Worm (Caenorhabditis elegans) whole organism, L3 larva: Measurements from ENCODE around the gene F13H8.8.

Experiments
- ZK546.5 ChIP-seq: sonication (generic microtip); optimal IDR thresholded peaks from 2 replicates; lab custom pipeline; 2017; ENCODE audit warnings: missing biosample characterization, missing genetic modification characterization
- aly-2 ChIP-seq: fragments of 150-350 bp; optimal IDR thresholded peaks from 2 replicates; lab custom pipeline; 2014; ENCODE audit warnings: missing biosample characterization, missing genetic modification characterization
- ama-1 ChIP-seq: fragments of 150-350 bp; optimal IDR thresholded peaks from 2 replicates; lab custom pipeline; 2018
- ceh-9 ChIP-seq: sonication (generic microtip); optimal IDR thresholded peaks from 2 replicates; lab custom pipeline; 2018; ENCODE audit warnings: missing biosample characterization, missing genetic modification characterization
- egl-27 ChIP-seq: sonication (generic microtip); optimal IDR thresholded peaks from 4 replicates; lab custom pipeline; 2017; ENCODE audit warnings: missing biosample characterization, missing genetic modification reagents, missing genetic modification characterization
- lin-39 ChIP-seq: fragments of 150-350 bp; optimal IDR thresholded peaks from 2 replicates; lab custom pipeline; 2018; ENCODE audit warnings: missing biosample characterization, missing genetic modification reagents, missing genetic modification characterization
- nhr-11 ChIP-seq: fragments of 150-350 bp; optimal IDR thresholded peaks from 2 replicates; lab custom pipeline; 2014; ENCODE audit warnings: missing biosample characterization, missing genetic modification characterization
- nhr-12 ChIP-seq: fragments of 150-350 bp; optimal IDR thresholded peaks from 2 replicates; lab custom pipeline; 2014; ENCODE audit warnings: missing biosample characterization, missing genetic modification characterization
- nhr-77 ChIP-seq: fragments of 150-350 bp; optimal IDR thresholded peaks from 2 replicates; lab custom pipeline; 2014; ENCODE audit warnings: missing biosample characterization, missing genetic modification characterization
- pqm-1 ChIP-seq: fragments of 150-350 bp; optimal IDR thresholded peaks from 2 replicates; lab custom pipeline; 2017; ENCODE audit warnings: missing biosample characterization, missing genetic modification characterization, inconsistent platforms
- skn-1 ChIP-seq: fragments of 150-350 bp; optimal IDR thresholded peaks from 2 replicates; lab custom pipeline; 2014; ENCODE audit warnings: missing biosample characterization, missing genetic modification characterization
- tbx-2 ChIP-seq: sonication (generic microtip); optimal IDR thresholded peaks from 2 replicates; lab custom pipeline; 2016; ENCODE audit warnings: mild to moderate bottlenecking, missing genetic modification characterization, missing compliant biosample characterization
- unc-62 ChIP-seq: fragments of 150-350 bp; sonication (generic microtip); optimal IDR thresholded peaks from 4 replicates; lab custom pipeline; 2014; ENCODE audit warnings: missing biosample characterization, missing genetic modification reagents, missing genetic modification characterization
- ztf-11 ChIP-seq: fragments of 150-350 bp; optimal IDR thresholded peaks from 2 replicates; lab custom pipeline; 2014; ENCODE audit warnings: missing biosample characterization, missing genetic modification characterization

DNA sequence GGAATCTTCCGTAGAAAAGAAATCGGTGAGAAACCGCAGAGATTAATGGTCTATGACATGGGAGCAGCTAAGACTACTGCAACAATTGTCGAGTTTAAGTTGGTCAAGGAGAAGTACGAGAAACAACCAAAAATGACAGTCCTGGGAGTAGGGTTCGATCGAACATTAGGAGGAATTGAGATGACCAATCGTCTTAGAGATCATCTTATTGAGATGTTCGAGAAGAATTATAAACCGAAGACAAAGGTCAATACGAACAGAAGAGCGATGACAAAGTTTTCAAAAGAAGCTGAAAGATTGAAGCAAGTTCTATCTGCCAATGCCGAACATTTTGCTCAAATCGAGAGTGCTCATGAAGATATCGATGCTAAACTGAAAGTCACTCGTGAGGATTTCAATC is 19.9 kb downstream of the F13H8.8 start:
- TF ChIP-seq unc-62 (GFP tag; lab: Kevin White, UChicago) (no peak), lin-39 (tag; lab: Kevin White, UChicago) (no peak), skn-1 (tag; lab: Kevin White, UChicago) (no peak), aly-2 (no peak), ceh-9 (tag; lab: Kevin White, UChicago) (no peak), pqm-1 (tag; lab: Kevin White, UChicago) (no peak), egl-27 (tag; lab: Kevin White, UChicago) (no peak), ztf-11 (tag; lab: Kevin White, UChicago) (no peak), tbx-2 (no peak), ZK546.5 (tag; lab: Kevin White, UChicago) (no peak), nhr-77 (no peak), nhr-12 (no peak), ama-1 (lab: Kevin White, UChicago) (no peak), nhr-11 (tag; lab: Kevin White, UChicago) (no peak)
